Worm (Caenorhabditis elegans) whole organism, L1 larva: ENCODE data around the gene gldi-2.

ENCODE experiments used
- hpl-2 ChIP-seq: fragments of 150-350 bp; optimal IDR thresholded peaks from 2 replicates; lab custom pipeline; 2014; ENCODE audit warnings: missing biosample characterization, missing genetic modification reagents, missing genetic modification characterization
- nhr-28 ChIP-seq: fragments of 150-350 bp; optimal IDR thresholded peaks from 2 replicates; lab custom pipeline; 2014; ENCODE audit warnings: missing biosample characterization, missing genetic modification characterization

DNA sequence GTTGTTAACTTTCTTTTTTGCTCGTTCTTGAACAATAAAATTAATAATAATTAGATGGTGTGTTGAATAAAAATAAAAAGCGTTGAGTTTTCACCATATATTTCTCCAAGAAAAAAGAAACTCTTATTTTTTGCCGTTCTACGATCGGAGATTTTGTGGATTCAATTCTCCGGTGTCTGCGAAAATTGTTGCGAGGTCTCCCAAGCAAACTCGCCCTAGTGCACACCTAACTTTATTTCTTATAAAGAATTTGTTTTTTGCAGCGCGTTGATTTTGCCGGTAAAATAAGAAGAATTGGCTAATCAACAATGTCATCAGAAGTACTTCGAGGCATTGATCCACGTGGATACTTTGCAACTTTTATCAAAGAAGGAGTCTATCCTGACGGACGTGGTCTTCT is 41.8 kb upstream of the gldi-2 start, which contains the start of gene exos-8:
- TF ChIP-seq nhr-28 (tag; lab: Kevin White, UChicago) (no peak), hpl-2 (peak; percentile 9)
